Fruit fly (Drosophila melanogaster): ENCODE measurements around the gene ush.
A peak's percentile ranks its signal among the peaks of the same experiment; 100 is the strongest.

Gene ush

DNA sequence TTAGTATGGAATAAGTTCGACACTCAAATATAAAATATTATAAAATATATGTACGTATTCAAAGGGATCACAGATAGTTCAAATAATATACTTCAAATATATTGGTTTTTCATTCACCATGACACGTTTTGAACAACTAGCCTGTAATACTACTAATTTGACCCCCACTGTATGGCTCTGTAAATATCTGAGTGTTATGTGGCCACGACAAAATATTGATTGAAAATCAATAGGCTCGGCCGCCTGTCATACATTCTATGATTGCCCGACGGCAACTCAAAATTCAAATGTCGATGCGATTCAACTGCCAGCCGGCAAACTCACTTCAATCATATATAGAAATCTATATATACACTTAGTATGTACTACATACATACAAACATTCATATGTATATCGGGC, 6.1 kb upstream of the ush start:
- no peak for TF ChIP-seq psq (optimal IDR thresholded peaks at IDR 0.05)
- TF ChIP-seq insv (optimal IDR thresholded peaks at IDR 0.05): no peak
- TF ChIP-seq Myc (optimal IDR thresholded peaks at IDR 0.05): no peak
- TF ChIP-seq h (optimal IDR thresholded peaks at IDR 0.05): no peak

- TF ChIP-seq Sin3A (optimal IDR thresholded peaks at IDR 0.05) (no peak), Myc (optimal IDR thresholded peaks at IDR 0.05) (no peak), ttk (optimal IDR thresholded peaks at IDR 0.05) (no peak), h (optimal IDR thresholded peaks at IDR 0.05) (no peak), psq (optimal IDR thresholded peaks at IDR 0.05) (no peak), insv (optimal IDR thresholded peaks at IDR 0.05) (no peak)
Observed at dm6 chr2L:470336-470934, 5.6 kb upstream of the ush start.

DNA sequence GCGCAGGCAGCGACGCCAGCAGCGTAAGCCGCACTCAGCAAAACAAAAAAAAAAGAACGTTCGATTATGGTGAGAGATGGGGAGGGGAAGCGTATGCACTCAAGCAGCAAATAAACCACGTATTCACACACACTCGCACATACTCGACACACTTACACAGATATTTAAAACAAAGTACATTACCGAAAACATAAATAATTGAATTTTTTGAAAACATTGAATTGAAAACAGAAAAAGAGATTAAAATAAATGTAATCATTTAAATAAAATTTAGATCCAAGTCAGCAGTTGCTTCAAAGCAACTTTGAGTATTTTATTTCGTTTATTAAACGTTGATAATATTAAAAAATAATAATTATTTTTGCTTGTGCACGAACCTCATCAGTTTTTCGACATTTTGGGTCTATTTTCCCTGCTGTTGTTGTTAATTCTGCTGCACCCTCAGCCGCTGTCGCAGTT, 5.0 kb upstream of the ush start:
- TF ChIP-seq Myc (optimal IDR thresholded peaks at IDR 0.05): no peak

- no peak for TF ChIP-seq psq (optimal IDR thresholded peaks at IDR 0.05)
- no peak for TF ChIP-seq Sin3A (optimal IDR thresholded peaks at IDR 0.05)
- no peak for TF ChIP-seq ttk (optimal IDR thresholded peaks at IDR 0.05)
- TF ChIP-seq Myc (optimal IDR thresholded peaks at IDR 0.05): no peak
- TF ChIP-seq insv (optimal IDR thresholded peaks at IDR 0.05): no peak
- no peak for TF ChIP-seq h (optimal IDR thresholded peaks at IDR 0.05)
Observed at dm6 chr2L:472073-472590, 3.9 kb upstream of the ush start, which contains the start of gene CG4297. Gene CG4297 (minus strand): TSS chr2L:472200.

DNA sequence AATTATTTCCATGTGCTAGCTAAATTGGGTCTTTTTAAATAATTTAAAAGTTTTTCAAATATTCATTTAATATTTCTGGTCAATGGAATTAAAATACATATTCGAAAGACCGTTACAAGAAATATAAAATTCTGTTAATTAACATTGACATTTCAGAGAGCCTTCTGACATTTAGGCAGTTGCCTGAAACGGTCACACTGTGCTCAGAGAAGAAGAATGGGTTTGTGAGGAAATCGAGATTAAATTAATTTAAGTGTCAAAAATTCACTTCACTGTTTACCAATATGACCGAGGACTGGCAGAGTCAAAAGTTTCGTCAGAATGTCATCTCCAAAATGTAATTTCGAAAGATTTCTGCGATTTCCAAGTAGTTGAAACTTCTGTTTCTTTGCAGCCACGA, 3.2 kb upstream of the ush start, which contains the start of gene MED15:
TSS of gene MED15 (plus strand) at position 185 of the 400 bp plus-strand sequence.
- TF ChIP-seq Sin3A (optimal IDR thresholded peaks at IDR 0.05) (no peak), ttk (optimal IDR thresholded peaks at IDR 0.05) (no peak), psq (optimal IDR thresholded peaks at IDR 0.05) (no peak), insv (optimal IDR thresholded peaks at IDR 0.05) (no peak), Myc (optimal IDR thresholded peaks at IDR 0.05) (no peak), h (optimal IDR thresholded peaks at IDR 0.05) (no peak)

DNA sequence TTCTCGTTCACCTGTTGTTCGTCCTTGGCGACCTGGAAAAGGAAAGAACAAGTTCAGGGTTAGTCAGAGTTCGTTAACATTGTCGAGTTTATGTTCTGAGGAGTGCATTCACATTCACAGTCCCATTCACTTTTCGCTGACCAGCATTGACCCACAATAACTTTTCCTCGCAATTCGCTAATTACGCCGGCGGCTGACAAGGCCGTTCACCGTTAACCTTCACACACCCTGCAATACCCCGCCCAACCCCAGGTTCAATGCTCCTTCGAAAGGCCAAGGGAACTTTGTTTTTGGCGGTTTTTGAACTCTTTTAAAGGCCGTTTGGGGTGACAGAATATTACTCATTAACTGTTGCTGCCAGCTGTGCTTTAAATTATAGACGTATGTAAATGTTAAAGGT, 2.2 kb downstream of the ush start:
- TF ChIP-seq h (optimal IDR thresholded peaks at IDR 0.05) (no peak), psq (optimal IDR thresholded peaks at IDR 0.05) (no peak), ttk (optimal IDR thresholded peaks at IDR 0.05) (peak; percentile 77)

dm6 chr2L:478749-479482, 2.9 kb downstream of the ush start:
- TF ChIP-seq Myc (optimal IDR thresholded peaks at IDR 0.05) (no peak), insv (optimal IDR thresholded peaks at IDR 0.05) (no peak), h (optimal IDR thresholded peaks at IDR 0.05) (no peak), ttk (optimal IDR thresholded peaks at IDR 0.05) (no peak), psq (optimal IDR thresholded peaks at IDR 0.05) (no peak), Sin3A (optimal IDR thresholded peaks at IDR 0.05) (no peak)

DNA sequence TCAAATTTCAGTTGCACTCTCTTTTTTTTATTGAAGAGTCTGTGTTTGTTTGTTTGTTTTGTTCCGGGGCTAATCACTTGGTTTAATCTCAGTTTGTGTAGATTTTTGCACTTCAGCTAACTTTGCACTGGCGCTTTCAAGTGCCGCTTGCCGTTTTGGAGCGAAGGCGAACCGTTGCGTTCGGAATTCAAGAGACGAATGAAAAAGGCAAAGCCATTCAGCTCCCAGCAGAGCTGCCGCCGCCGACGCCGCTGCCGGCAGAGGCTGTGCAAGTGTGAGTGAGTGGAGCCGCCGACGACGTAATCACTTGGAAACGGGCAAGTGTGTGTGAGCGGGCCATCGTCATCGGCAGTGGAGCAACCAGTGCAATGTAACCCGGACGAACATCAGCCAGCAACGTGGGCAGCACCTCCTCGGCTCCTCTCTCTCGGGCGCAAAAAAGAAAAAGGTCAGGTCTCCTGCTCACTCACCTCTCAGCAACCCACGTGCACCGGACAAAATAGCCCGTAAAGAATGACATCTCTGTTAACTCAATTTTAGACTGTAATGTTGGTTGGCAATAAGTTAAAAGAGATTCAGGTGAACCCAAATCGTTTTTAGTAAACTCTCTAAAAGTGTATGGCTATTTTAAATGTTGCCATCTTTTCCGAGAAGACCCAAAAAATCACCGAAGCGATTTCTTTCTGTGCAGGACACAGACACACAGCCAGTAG, 3.6 kb downstream of the ush start, which contains the start of gene cbt:
TSS of gene cbt (minus strand) at position 206 of the 713 bp plus-strand sequence.
- no peak for TF ChIP-seq Sin3A (optimal IDR thresholded peaks at IDR 0.05)
- no peak for TF ChIP-seq Myc (optimal IDR thresholded peaks at IDR 0.05)
- TF ChIP-seq psq (optimal IDR thresholded peaks at IDR 0.05): no peak
- TF ChIP-seq ttk (optimal IDR thresholded peaks at IDR 0.05): no peak
- no peak for TF ChIP-seq h (optimal IDR thresholded peaks at IDR 0.05)
- no peak for TF ChIP-seq insv (optimal IDR thresholded peaks at IDR 0.05)

DNA sequence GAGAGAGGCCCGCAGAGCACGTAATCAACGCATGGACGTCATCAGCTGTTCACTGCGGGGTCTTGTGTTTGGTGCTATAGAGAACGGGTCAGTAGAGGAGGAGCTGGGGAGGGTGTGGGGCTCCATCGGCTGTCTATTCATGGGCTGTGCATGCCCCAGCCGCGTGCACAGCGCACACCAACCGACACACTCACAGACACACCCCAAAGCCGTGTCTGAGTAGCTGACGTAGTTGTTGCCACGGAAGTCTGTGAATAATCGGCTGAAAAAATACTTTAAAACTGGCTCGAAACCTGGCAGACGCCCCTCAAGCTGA, 4.1 kb downstream of the ush start:
- no peak for TF ChIP-seq ttk (optimal IDR thresholded peaks at IDR 0.05)

DNA sequence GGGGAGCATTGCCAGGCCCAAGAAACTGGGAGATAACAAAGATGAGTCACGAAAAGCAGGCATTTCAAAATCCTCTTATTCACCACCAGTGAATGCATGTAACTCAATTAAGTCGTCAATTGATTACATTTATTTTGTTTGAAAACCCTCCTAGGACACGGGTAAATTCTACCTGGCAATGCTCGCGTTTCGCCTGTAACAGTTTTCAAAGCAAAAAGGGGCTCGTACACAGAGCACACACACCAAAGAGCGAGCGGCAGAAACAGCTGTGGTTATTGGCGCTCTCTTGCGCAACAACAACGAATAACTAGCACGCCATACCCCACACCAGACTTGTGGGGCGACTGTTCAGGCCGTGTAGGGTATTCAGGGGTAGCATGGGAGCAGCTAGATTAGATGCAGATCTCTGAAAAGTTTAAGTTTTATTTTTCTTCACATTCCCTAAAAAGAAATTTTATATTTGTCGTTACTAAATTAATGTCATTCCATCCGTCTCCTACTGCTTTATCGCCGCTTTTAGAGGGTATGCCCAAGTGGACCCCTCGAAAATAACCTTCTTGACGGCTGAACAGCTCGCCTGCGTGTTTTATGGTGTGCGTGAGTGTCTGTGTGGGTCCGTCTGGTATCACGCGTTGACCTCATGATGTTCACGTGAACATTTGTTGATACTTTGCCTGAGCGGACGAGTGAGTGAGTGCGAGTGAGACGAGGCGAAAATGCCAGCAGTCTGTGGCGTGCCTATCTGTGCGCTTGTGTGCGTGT, 4.8 kb downstream of the ush start:
- no peak for TF ChIP-seq insv (optimal IDR thresholded peaks at IDR 0.05)
- no peak for TF ChIP-seq psq (optimal IDR thresholded peaks at IDR 0.05)
- no peak for TF ChIP-seq h (optimal IDR thresholded peaks at IDR 0.05)
- TF ChIP-seq Sin3A (optimal IDR thresholded peaks at IDR 0.05): no peak
- no peak for TF ChIP-seq Myc (optimal IDR thresholded peaks at IDR 0.05)
- TF ChIP-seq ttk (optimal IDR thresholded peaks at IDR 0.05): no peak

dm6 chr2L:481400-481756, 5.4 kb downstream of the ush start:
- TF ChIP-seq Myc (optimal IDR thresholded peaks at IDR 0.05) (no peak), insv (optimal IDR thresholded peaks at IDR 0.05) (no peak), psq (optimal IDR thresholded peaks at IDR 0.05) (no peak), ttk (optimal IDR thresholded peaks at IDR 0.05) (no peak), h (optimal IDR thresholded peaks at IDR 0.05) (no peak), Sin3A (optimal IDR thresholded peaks at IDR 0.05) (no peak)
